Fruit fly (Drosophila melanogaster) whole organism: ENCODE measurements around the gene Wdr59.

Source experiments
- CG8478 ChIP-seq: fragments of >200 bp; optimal IDR thresholded peaks from 2 replicates; lab custom pipeline; 2018; ENCODE audit warnings: inconsistent platforms
- Dll ChIP-seq: fragments of >200 bp; optimal IDR thresholded peaks from 2 replicates; lab custom pipeline; 2017
- EcR ChIP-seq, 2 experiments: fragments of >200 bp; optimal IDR thresholded peaks; 2 replicates each; lab custom pipeline; 2017; ENCODE audit warnings: missing biosample characterization in 2 of 2, missing genetic modification characterization in 2 of 2, missing genetic modification reagents in 2 of 2
- pan ChIP-seq: fragments of >200 bp; optimal IDR thresholded peaks from 2 replicates; lab custom pipeline; 2017
- psq ChIP-seq: fragments of >200 bp; optimal IDR thresholded peaks from 2 replicates; lab custom pipeline; 2017

dm6 chr2L:11072250-11072649 is 19.0 kb upstream of the Wdr59 start:
- TF ChIP-seq CG8478 (lab: Kevin White, UChicago): no peak
- TF ChIP-seq EcR (GFP tag; optimal IDR thresholded peaks at IDR 0.05; lab: Kevin White, UChicago): peak in 1 of 2 experiments; percentile 39
- peak; percentile 75 for TF ChIP-seq pan
- TF ChIP-seq Dll (lab: Kevin White, UChicago): no peak
- no peak for TF ChIP-seq psq
